Fruit fly (Drosophila melanogaster) whole organism, embryonic: Measurements from ENCODE around the gene zen.
A peak's percentile ranks its signal among the peaks of the same experiment; 100 is the strongest.

Experiments used
- C15 ChIP-seq: fragments of 200-800 bp; sonication (Bioruptor generic); IDR thresholded peaks from 3 replicates; pipeline ENCODE4 v1.3.6; 2022; ENCODE audit warnings: missing biosample characterization, missing genetic modification characterization
- CG10543 ChIP-seq: fragments of 200-800 bp; sonication (Bioruptor generic); optimal IDR thresholded peaks from 3 replicates; lab custom pipeline; 2017; ENCODE audit warnings: missing biosample characterization, mild to moderate bottlenecking, missing genetic modification characterization, moderate library complexity
- CG12659 ChIP-seq: fragments of 200-800 bp; sonication (Bioruptor generic); optimal IDR thresholded peaks from 3 replicates; lab custom pipeline; 2017; ENCODE audit warnings: mild to moderate bottlenecking, missing biosample characterization, missing genetic modification reagents, missing genetic modification characterization
- CG12744 ChIP-seq: fragments of 200-800 bp; sonication (Bioruptor generic); optimal IDR thresholded peaks from 2 replicates; lab custom pipeline; 2016; ENCODE audit warnings: missing biosample characterization, missing genetic modification characterization
- CG12942 ChIP-seq: fragments of 200-800 bp; sonication (Bioruptor generic); optimal IDR thresholded peaks from 3 replicates; lab custom pipeline; 2016; ENCODE audit warnings: missing biosample characterization, missing genetic modification characterization
- CG15479 ChIP-seq: fragments of 200-800 bp; sonication (Bioruptor generic); optimal IDR thresholded peaks from 3 replicates; lab custom pipeline; 2019; ENCODE audit warnings: missing biosample characterization, mild to moderate bottlenecking, missing genetic modification characterization, moderate library complexity
- CG16813 ChIP-seq: fragments of 200-800 bp; sonication (Bioruptor generic); IDR thresholded peaks from 3 replicates; pipeline ENCODE4 v1.3.6; 2022; ENCODE audit warnings: missing biosample characterization, missing genetic modification characterization; ENCODE audit not compliant: partially characterized antibody
- CG18262 ChIP-seq: fragments of 200-800 bp; optimal IDR thresholded peaks from 3 replicates; lab custom pipeline; 2019; ENCODE audit warnings: missing biosample characterization, mild to moderate bottlenecking, missing genetic modification characterization, moderate library complexity
- CG1832 ChIP-seq: fragments of 200-800 bp; sonication (Bioruptor generic); optimal IDR thresholded peaks from 2 replicates; lab custom pipeline; 2017; ENCODE audit warnings: missing biosample characterization, mild to moderate bottlenecking, missing genetic modification characterization, inconsistent platforms
- CG30403 ChIP-seq: fragments of 200-800 bp; sonication (Bioruptor generic); optimal IDR thresholded peaks from 3 replicates; lab custom pipeline; 2016; ENCODE audit warnings: missing biosample characterization, missing genetic modification characterization
- CG32767 ChIP-seq: fragments of 200-800 bp; sonication (Bioruptor generic); IDR thresholded peaks from 2 replicates; pipeline ENCODE4 v1.3.6; 2022; ENCODE audit warnings: missing biosample characterization, missing genetic modification characterization
- CG4617 ChIP-seq: fragments of 200-800 bp; sonication (Bioruptor generic); optimal IDR thresholded peaks from 3 replicates; lab custom pipeline; 2016; ENCODE audit warnings: missing biosample characterization, missing genetic modification characterization, borderline replicate concordance
- CG5245 ChIP-seq: fragments of 200-800 bp; sonication (Bioruptor generic); optimal IDR thresholded peaks from 3 replicates; lab custom pipeline; 2016; ENCODE audit warnings: missing biosample characterization, missing genetic modification characterization
- CG7963 ChIP-seq: fragments of 200-800 bp; sonication (Bioruptor generic); IDR thresholded peaks from 3 replicates; pipeline ENCODE4 v1.3.6; 2022; ENCODE audit warnings: missing biosample characterization, missing genetic modification characterization; ENCODE audit not compliant: partially characterized antibody
- CG9932 ChIP-seq: fragments of 200-800 bp; sonication (Bioruptor generic); IDR thresholded peaks from 2 replicates; pipeline ENCODE4 v1.3.6; 2022; ENCODE audit warnings: missing biosample characterization, missing genetic modification characterization
- Deaf1 ChIP-seq: fragments of 200-800 bp; optimal IDR thresholded peaks from 3 replicates; lab custom pipeline; 2019; ENCODE audit warnings: missing biosample characterization, mild to moderate bottlenecking, missing genetic modification characterization, moderate library complexity
- Dfd ChIP-seq, 2 experiments: fragments of >200 bp; optimal IDR thresholded peaks; 2 replicates each; lab custom pipeline; 2017; ENCODE audit warnings: missing biosample characterization in 2 of 2, missing genetic modification characterization in 2 of 2
- E2f2 ChIP-seq: fragments of 200-800 bp; sonication (Bioruptor generic); IDR thresholded peaks from 2 replicates; pipeline ENCODE4 v1.3.6; 2022; ENCODE audit warnings: missing biosample characterization, missing genetic modification characterization
- Eip74EF ChIP-seq, 2 experiments: fragments of 200-800 bp in 1 of 2; fragments of >200 bp in 1 of 2; sonication (Bioruptor generic) in 1 of 2; optimal IDR thresholded peaks; 2 replicates each; lab custom pipeline; 2017 to 2019; ENCODE audit warnings: missing biosample characterization in 2 of 2, missing genetic modification characterization in 2 of 2, mild to moderate bottlenecking in 1 of 2, moderate library complexity in 1 of 2
- Gug ChIP-seq: fragments of 200-800 bp; sonication (Bioruptor generic); IDR thresholded peaks from 4 replicates; pipeline ENCODE4 v1.3.6; 2022; ENCODE audit warnings: missing biosample characterization, missing genetic modification characterization
- Hey ChIP-seq: fragments of 200-800 bp; sonication (Bioruptor generic); optimal IDR thresholded peaks from 3 replicates; lab custom pipeline; 2018; ENCODE audit warnings: missing biosample characterization, mild to moderate bottlenecking, missing genetic modification characterization
- Nf-YB ChIP-seq: fragments of 200-800 bp; sonication (Bioruptor generic); optimal IDR thresholded peaks from 3 replicates; lab custom pipeline; 2019; ENCODE audit warnings: missing biosample characterization, mild to moderate bottlenecking, missing genetic modification characterization, moderate library complexity
- NfI ChIP-seq: fragments of 200-800 bp; sonication (Bioruptor generic); optimal IDR thresholded peaks from 3 replicates; lab custom pipeline; 2018; ENCODE audit warnings: missing biosample characterization, mild to moderate bottlenecking, missing genetic modification characterization, moderate library complexity
- Optix ChIP-seq: fragments of 200-800 bp; sonication (Bioruptor generic); IDR thresholded peaks from 3 replicates; pipeline ENCODE4 v1.3.6; 2022; ENCODE audit warnings: missing biosample characterization, missing genetic modification characterization
- Rfx ChIP-seq: fragments of 200-800 bp; sonication (Bioruptor generic); IDR thresholded peaks from 2 replicates; pipeline ENCODE4 v1.3.6; 2022; ENCODE audit warnings: missing biosample characterization, missing genetic modification characterization
- Sry-δ ChIP-seq: fragments of 200-800 bp; sonication (Bioruptor generic); optimal IDR thresholded peaks from 2 replicates; lab custom pipeline; 2016; ENCODE audit warnings: missing biosample characterization, missing genetic modification characterization
- abd-A ChIP-seq: fragments of 200-800 bp; sonication (Bioruptor generic); optimal IDR thresholded peaks from 3 replicates; lab custom pipeline; 2019; ENCODE audit warnings: missing biosample characterization, mild to moderate bottlenecking, missing genetic modification characterization, moderate library complexity
- chinmo ChIP-seq: fragments of 200-800 bp; sonication (Bioruptor generic); IDR thresholded peaks from 4 replicates; pipeline ENCODE4 v1.3.6; 2022; ENCODE audit warnings: missing biosample characterization, missing genetic modification characterization; ENCODE audit not compliant: partially characterized antibody
- crol ChIP-seq: fragments of 200-800 bp; sonication (Bioruptor generic); IDR thresholded peaks from 2 replicates; pipeline ENCODE4 v1.3.6; 2022; ENCODE audit warnings: missing biosample characterization, missing genetic modification characterization
- crp ChIP-seq, 2 experiments: fragments of 200-800 bp; sonication (Bioruptor generic); optimal IDR thresholded peaks; 2 replicates in 1 of 2; 3 replicates in 1 of 2; lab custom pipeline; 2017; ENCODE audit warnings: missing biosample characterization in 2 of 2, missing genetic modification characterization in 2 of 2, mild to moderate bottlenecking in 1 of 2, moderate library complexity in 1 of 2
- cwo ChIP-seq: fragments of 200-800 bp; sonication (Bioruptor generic); optimal IDR thresholded peaks from 3 replicates; lab custom pipeline; 2017; ENCODE audit warnings: missing biosample characterization, missing genetic modification characterization, mild to moderate bottlenecking, moderate library complexity, missing genetic modification reagents
- dati ChIP-seq: fragments of 200-800 bp; sonication (Bioruptor generic); IDR thresholded peaks from 2 replicates; pipeline ENCODE4 v1.3.6; 2022; ENCODE audit warnings: missing biosample characterization, missing genetic modification characterization
- fd102C ChIP-seq: fragments of 200-800 bp; sonication (Bioruptor generic); optimal IDR thresholded peaks from 2 replicates; lab custom pipeline; 2018; ENCODE audit warnings: missing biosample characterization, mild to moderate bottlenecking, missing genetic modification characterization, moderate library complexity
- grau ChIP-seq: fragments of 200-800 bp; optimal IDR thresholded peaks from 3 replicates; lab custom pipeline; 2019; ENCODE audit warnings: missing biosample characterization, mild to moderate bottlenecking, missing genetic modification characterization, moderate library complexity
- her ChIP-seq: fragments of 200-800 bp; sonication (Bioruptor generic); optimal IDR thresholded peaks from 2 replicates; lab custom pipeline; 2016; ENCODE audit warnings: missing biosample characterization, missing genetic modification characterization
- ind ChIP-seq: fragments of 200-800 bp; sonication (Bioruptor generic); optimal IDR thresholded peaks from 3 replicates; lab custom pipeline; 2016; ENCODE audit warnings: missing biosample characterization, missing genetic modification characterization
- kni ChIP-seq: fragments of 200-800 bp; sonication (Bioruptor generic); optimal IDR thresholded peaks from 3 replicates; lab custom pipeline; 2017; ENCODE audit warnings: mild to moderate bottlenecking, missing biosample characterization, missing genetic modification reagents, missing genetic modification characterization
- lab ChIP-seq: fragments of 200-800 bp; sonication (Bioruptor generic); optimal IDR thresholded peaks from 3 replicates; lab custom pipeline; 2017; ENCODE audit warnings: missing biosample characterization, missing genetic modification characterization, mild to moderate bottlenecking, moderate library complexity, missing genetic modification reagents
- nerfin-1 ChIP-seq: fragments of 200-800 bp; sonication (Bioruptor generic); optimal IDR thresholded peaks from 3 replicates; lab custom pipeline; 2019; ENCODE audit warnings: missing biosample characterization, mild to moderate bottlenecking, missing genetic modification characterization, moderate library complexity
- onecut ChIP-seq: fragments of 200-800 bp; sonication (Bioruptor generic); IDR thresholded peaks from 2 replicates; pipeline ENCODE4 v1.3.6; 2022; ENCODE audit warnings: missing biosample characterization, missing genetic modification characterization
- pfk ChIP-seq: fragments of 200-800 bp; sonication (Bioruptor generic); optimal IDR thresholded peaks from 2 replicates; lab custom pipeline; 2018; ENCODE audit warnings: missing biosample characterization, mild to moderate bottlenecking, missing genetic modification characterization, moderate library complexity
- phol ChIP-seq: fragments of 200-800 bp; sonication (Bioruptor generic); optimal IDR thresholded peaks from 3 replicates; lab custom pipeline; 2018; ENCODE audit warnings: missing biosample characterization, mild to moderate bottlenecking, missing genetic modification characterization, moderate library complexity
- row ChIP-seq: fragments of 200-800 bp; sonication (Bioruptor generic); IDR thresholded peaks from 3 replicates; pipeline ENCODE4 v1.3.6; 2022; ENCODE audit warnings: missing biosample characterization, missing genetic modification characterization
- scrt ChIP-seq: fragments of 200-800 bp; sonication (Bioruptor generic); optimal IDR thresholded peaks from 2 replicates; lab custom pipeline; 2018; ENCODE audit warnings: missing biosample characterization, mild to moderate bottlenecking, missing genetic modification characterization, moderate library complexity
- sens ChIP-seq: fragments of 200-800 bp; sonication (Bioruptor generic); peaks from one replicate; lab custom pipeline; 2016; ENCODE audit warnings: missing biosample characterization, missing genetic modification characterization
- sima ChIP-seq: fragments of 200-800 bp; sonication (Bioruptor generic); optimal IDR thresholded peaks from 2 replicates; lab custom pipeline; 2016; ENCODE audit warnings: missing biosample characterization, missing genetic modification characterization
- tio ChIP-seq: fragments of 200-800 bp; sonication (Bioruptor generic); optimal IDR thresholded peaks from 2 replicates; lab custom pipeline; 2017; ENCODE audit warnings: missing biosample characterization, missing genetic modification characterization, inconsistent platforms
- trem ChIP-seq: fragments of 200-800 bp; optimal IDR thresholded peaks from 3 replicates; lab custom pipeline; 2019; ENCODE audit warnings: missing biosample characterization, mild to moderate bottlenecking, missing genetic modification characterization, moderate library complexity
- usp ChIP-seq: fragments of >200 bp; optimal IDR thresholded peaks from 2 replicates; lab custom pipeline; 2017; ENCODE audit warnings: missing biosample characterization, missing genetic modification characterization
- vnd ChIP-seq: fragments of 200-800 bp; sonication (Bioruptor generic); IDR thresholded peaks from 3 replicates; pipeline ENCODE4 v1.3.6; 2022; ENCODE audit warnings: missing biosample characterization, missing genetic modification characterization; ENCODE audit not compliant: partially characterized antibody

The zen gene

dm6 chr3R:6766171-6766591 is 12.2 kb upstream of the zen start:
- TF ChIP-seq dati: no peak
- TF ChIP-seq Deaf1: peak; percentile 22
- TF ChIP-seq Dfd (GFP tag; optimal IDR thresholded peaks at IDR 0.05; lab: Kevin White, UChicago): no peak
- TF ChIP-seq CG32767 (GFP tag; lab: Robert Waterston, UW): no peak
- TF ChIP-seq CG1832 (GFP tag; lab: Kevin White, UChicago): no peak
- TF ChIP-seq grau (tag; lab: Kevin White, UChicago): peak; percentile 94
- TF ChIP-seq CG18262 (tag; lab: Kevin White, UChicago): no peak
- no peak for TF ChIP-seq crp (GFP tag; optimal IDR thresholded peaks at IDR 0.05; lab: Kevin White, UChicago)
- TF ChIP-seq abd-A (tag; lab: Kevin White, UChicago): peak; percentile 98
- no peak for TF ChIP-seq trem (tag; lab: Kevin White, UChicago)
- no peak for TF ChIP-seq tio (GFP tag; lab: Kevin White, UChicago)
- no peak for TF ChIP-seq CG9932
- TF ChIP-seq C15: no peak
- no peak for TF ChIP-seq Eip74EF (GFP tag; optimal IDR thresholded peaks at IDR 0.05; lab: Kevin White, UChicago)
- peak; percentile 15 for TF ChIP-seq kni (GFP tag; lab: Kevin White, UChicago)
- TF ChIP-seq scrt (GFP tag; lab: Kevin White, UChicago): peak; percentile 21
- no peak for TF ChIP-seq fd102C (GFP tag; lab: Kevin White, UChicago)
- TF ChIP-seq CG4617 (GFP tag; lab: Kevin White, UChicago): no peak
- TF ChIP-seq sima (GFP tag; lab: Kevin White, UChicago): no peak
- no peak for TF ChIP-seq CG5245 (GFP tag; lab: Kevin White, UChicago)
- peak; percentile 43; the same call in 2 of the 3 replicates for TF ChIP-seq row (GFP tag; lab: Robert Waterston, UW)
- peak; percentile 27 for TF ChIP-seq CG10543 (GFP tag; lab: Kevin White, UChicago)
- peak; percentile 50 for TF ChIP-seq Nf-YB
- TF ChIP-seq ind: no peak
- TF ChIP-seq CG12659 (GFP tag; lab: Kevin White, UChicago): no peak
- TF ChIP-seq her (GFP tag; lab: Kevin White, UChicago): no peak
- peak; percentile 71 for TF ChIP-seq Hey (tag; lab: Kevin White, UChicago)
- no peak for TF ChIP-seq CG12942
- no peak for TF ChIP-seq CG16813 (GFP tag; lab: Robert Waterston, UW)
- no peak for TF ChIP-seq phol (tag; lab: Kevin White, UChicago)
- TF ChIP-seq chinmo (GFP tag; lab: Robert Waterston, UW): 0 out of 4 replicates have a peak, but pooled peaks have one; percentile 29
- no peak for TF ChIP-seq CG30403 (GFP tag; lab: Kevin White, UChicago)
- no peak for TF ChIP-seq CG12744
- TF ChIP-seq cwo (GFP tag; lab: Kevin White, UChicago): peak; percentile 65
- no peak for TF ChIP-seq E2f2 (GFP tag; lab: Robert Waterston, UW)
- no peak for TF ChIP-seq pfk
- TF ChIP-seq Optix (GFP tag; lab: Robert Waterston, UW): no peak
- peak; percentile 71 for TF ChIP-seq nerfin-1 (tag; lab: Kevin White, UChicago)
- no peak for TF ChIP-seq vnd (GFP tag; lab: Robert Waterston, UW)
- no peak for TF ChIP-seq Gug (GFP tag; lab: Robert Waterston, UW)
- 0 out of 2 replicates have a peak, but pooled peaks have one; percentile 34 for TF ChIP-seq Rfx
- no peak for TF ChIP-seq lab
- no peak for TF ChIP-seq NfI (GFP tag; lab: Kevin White, UChicago)
- peak; percentile 52 for TF ChIP-seq sens
- peak; percentile 100 for TF ChIP-seq onecut
- TF ChIP-seq Sry-δ: no peak
- TF ChIP-seq usp (GFP tag; lab: Kevin White, UChicago): no peak
- TF ChIP-seq crol (GFP tag; lab: Robert Waterston, UW): peak; percentile 42
- TF ChIP-seq CG15479: no peak
- no peak for TF ChIP-seq CG7963 (GFP tag; lab: Robert Waterston, UW)
